Fruit fly (Drosophila melanogaster): ENCODE measurements around the gene slmo.
A peak's percentile ranks its signal among the peaks of the same experiment; 100 is the strongest.

dm6 chr2L:6045972-6046718 is 2.4 kb downstream of the slmo start, which contains the start of gene Pfas:
- TF ChIP-seq CG5204 (GFP tag; optimal IDR thresholded peaks at IDR 0.05): no peak
- TF ChIP-seq CG11617 (GFP tag; optimal IDR thresholded peaks at IDR 0.05): peak; percentile 73
- TF ChIP-seq pad (GFP tag; optimal IDR thresholded peaks at IDR 0.05): peak; percentile 100
- peak; percentile 69 for TF ChIP-seq CG1620 (GFP tag; optimal IDR thresholded peaks at IDR 0.05)
- peak; percentile 89 for TF ChIP-seq Crg-1 (GFP tag; optimal IDR thresholded peaks at IDR 0.05)
- TF ChIP-seq cic (GFP tag; optimal IDR thresholded peaks at IDR 0.05): peak; percentile 69
- no peak for TF ChIP-seq kay (GFP tag; ENCODE audit: borderline replicate concordance)
- TF ChIP-seq bab1 (GFP tag; optimal IDR thresholded peaks at IDR 0.05): peak; percentile 62
- peak; percentile 12 for TF ChIP-seq Clk (GFP tag; optimal IDR thresholded peaks at IDR 0.05)
- peak; percentile 72 for TF ChIP-seq Hr96 (GFP tag; optimal IDR thresholded peaks at IDR 0.05)
- no peak for TF ChIP-seq cnc (optimal IDR thresholded peaks at IDR 0.05)

Data from whole organism, adult.